Worm (Caenorhabditis elegans): ENCODE results near the gene acp-4.

Gene acp-4

DNA sequence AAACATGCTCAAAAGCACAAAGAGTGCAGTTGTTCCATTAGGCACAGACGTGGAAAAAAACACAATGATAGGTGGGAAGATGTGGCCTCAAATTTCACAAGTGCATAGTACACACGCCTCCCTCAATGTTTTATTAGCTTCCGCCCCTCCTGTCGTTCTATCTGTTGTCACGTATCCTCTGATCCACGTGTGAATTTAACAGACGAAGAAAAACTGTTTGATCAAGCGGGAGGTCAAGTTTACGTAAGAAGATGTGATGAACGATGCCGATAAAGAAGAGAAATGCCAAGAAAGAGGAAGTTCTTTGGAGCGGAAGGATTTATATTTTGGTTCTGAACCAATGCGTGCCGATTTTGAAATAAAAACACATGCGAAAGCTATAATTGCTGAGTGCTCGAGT lies 15.8 kb upstream of the acp-4 start:
- no peak for TF ChIP-seq nhr-80 (tag; optimal IDR thresholded peaks at IDR 0.05)
- no peak for TF ChIP-seq unc-130 (GFP tag; optimal IDR thresholded peaks at IDR 0.05)
- no peak for TF ChIP-seq F10E7.11 (tag; optimal IDR thresholded peaks at IDR 0.05)

DNA sequence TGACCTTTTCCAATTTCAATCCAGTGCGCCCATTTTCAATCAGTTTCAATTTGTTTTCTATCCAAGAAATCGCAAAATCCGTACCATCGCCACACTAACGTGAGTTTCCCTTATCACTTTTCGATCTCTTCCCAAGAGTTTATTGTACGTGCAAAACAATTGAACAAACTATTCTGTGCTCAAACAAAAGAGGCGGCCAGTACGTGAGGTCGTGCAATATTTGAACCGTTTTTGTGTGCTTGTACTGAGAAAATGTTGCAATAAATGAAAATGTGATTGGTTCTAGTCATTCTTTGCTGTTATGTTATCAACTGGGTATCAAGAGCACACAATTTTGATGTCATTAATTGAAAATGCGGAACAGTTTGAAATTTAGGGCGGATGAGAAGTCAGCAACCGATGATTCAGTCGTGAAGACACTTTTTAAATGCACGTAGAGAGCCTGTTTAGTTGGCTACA lies 14.8 kb upstream of the acp-4 start, which contains the start of gene F22B5.4:
Gene F22B5.4 (plus strand): TSS at position 51 of the 459 bp plus-strand sequence.
- TF ChIP-seq ceh-91 (GFP tag; IDR thresholded peaks at IDR 0.05) (no peak), lsy-27 (tag; optimal IDR thresholded peaks at IDR 0.05; ENCODE audit: borderline replicate concordance, insufficient read depth) (no peak), ztf-22 (GFP tag; optimal IDR thresholded peaks at IDR 0.05) (no peak), B0019.2 (GFP tag; conservative IDR thresholded peaks at IDR 0.05) (no peak), ztf-26 (tag; optimal IDR thresholded peaks at IDR 0.05) (no peak), D2030.7 (GFP tag; IDR thresholded peaks at IDR 0.05) (no peak), F57A8.1 (GFP tag; optimal IDR thresholded peaks at IDR 0.05) (no peak), ceh-40 (GFP tag; IDR thresholded peaks at IDR 0.05) (no peak), aptf-3 (GFP tag; IDR thresholded peaks at IDR 0.05) (no peak), zim-3 (tag; optimal IDR thresholded peaks at IDR 0.05) (no peak), bed-2 (GFP tag; IDR thresholded peaks at IDR 0.05) (no peak), C06A6.2 (GFP tag; conservative IDR thresholded peaks at IDR 0.05) (no peak), nhr-80 (tag; optimal IDR thresholded peaks at IDR 0.05) (no peak), hmg-20 (GFP tag; IDR thresholded peaks at IDR 0.05) (no peak), fkh-3 (tag; optimal IDR thresholded peaks at IDR 0.05) (no peak), C17E4.6 (GFP tag; IDR thresholded peaks at IDR 0.05) (no peak), unc-130 (GFP tag; optimal IDR thresholded peaks at IDR 0.05) (no peak), madf-8 (GFP tag; conservative IDR thresholded peaks at IDR 0.05) (no peak), egl-18 (GFP tag; IDR thresholded peaks at IDR 0.05) (no peak)

DNA sequence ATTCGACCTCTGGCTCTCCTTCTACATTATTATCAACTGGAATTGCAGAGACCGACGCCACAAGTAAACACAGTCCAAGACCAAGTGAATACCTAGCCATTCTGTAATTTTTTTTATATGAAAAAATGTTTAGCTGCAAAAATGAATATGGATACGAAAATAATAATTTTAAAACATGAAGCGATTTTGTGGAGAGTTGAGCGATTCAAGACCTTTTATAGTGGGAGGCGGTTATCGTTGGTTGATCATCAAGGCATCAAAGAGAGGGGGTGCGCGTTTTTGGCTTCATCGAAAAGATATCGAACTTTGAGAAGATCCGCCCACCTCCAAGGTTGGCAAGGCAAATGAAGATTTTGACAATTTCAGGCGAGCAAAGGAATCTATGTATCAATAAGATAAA lies 11.8 kb upstream of the acp-4 start, which contains the start of gene cut-3:
Gene cut-3 (minus strand): TSS at position 101 of the 400 bp plus-strand sequence.
- no peak for TF ChIP-seq mcd-1 (GFP tag; IDR thresholded peaks at IDR 0.05)

DNA sequence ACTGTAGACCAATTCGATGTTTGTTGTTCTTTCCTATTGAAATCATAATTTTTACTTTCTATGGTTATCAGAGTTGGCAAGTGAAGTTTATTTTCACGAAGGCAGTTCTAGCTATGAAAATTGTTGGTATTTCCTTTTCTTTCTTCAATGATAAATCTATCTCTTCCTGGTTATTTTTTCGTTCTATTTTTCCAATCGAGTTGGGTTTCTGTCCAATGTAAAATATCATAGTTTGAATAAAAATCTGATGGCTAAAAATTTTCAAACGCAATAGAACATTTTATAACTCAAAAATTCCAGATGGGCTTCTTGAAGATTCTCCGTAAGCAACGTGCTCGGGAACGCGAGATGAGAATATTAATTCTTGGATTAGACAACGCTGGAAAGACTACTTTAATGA lies 9.1 kb upstream of the acp-4 start, which contains the start of gene evl-20:
Gene evl-20 (plus strand): TSS at position 301 of the 400 bp plus-strand sequence.
- TF ChIP-seq egl-44 (GFP tag; IDR thresholded peaks at IDR 0.05), result no peak
- TF ChIP-seq nhr-179 (tag; optimal IDR thresholded peaks at IDR 0.05), result no peak
- TF ChIP-seq Y56A3A.18 (GFP tag; IDR thresholded peaks at IDR 0.05), result 0 out of 2 replicates have a peak, but pooled peaks have one; percentile 41

DNA sequence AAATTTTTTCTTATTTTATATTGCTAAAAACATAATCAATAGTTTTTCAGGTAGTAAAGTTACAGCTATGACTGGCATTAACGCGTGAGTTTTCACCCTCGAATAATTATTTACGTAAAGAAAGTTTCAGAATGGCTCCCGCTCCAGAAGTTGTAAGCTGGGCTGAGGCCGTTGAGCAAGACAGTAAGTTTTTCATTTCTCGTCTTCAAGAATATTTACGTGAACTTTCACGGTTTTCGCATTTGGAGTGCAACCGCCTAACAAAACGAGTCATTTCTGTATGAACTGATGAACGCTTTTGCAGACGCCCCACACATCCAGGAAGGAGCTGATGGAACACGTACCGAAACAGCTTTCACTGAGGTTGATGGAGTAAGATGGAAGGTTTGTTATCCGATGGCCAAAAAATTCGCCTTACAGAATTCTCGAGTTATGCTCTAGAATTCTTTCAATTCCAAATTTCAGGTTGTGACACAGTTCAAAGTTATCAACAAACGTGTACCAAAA lies 7.9 kb upstream of the acp-4 start, which contains the start of gene eif-3.G:
Gene eif-3.G (plus strand): TSS at position 51 of the 507 bp plus-strand sequence.
- TF ChIP-seq D2030.7 (GFP tag; IDR thresholded peaks at IDR 0.05), result peak; percentile 34; the same call in 1 of the 2 replicates
- peak; percentile 50 for TF ChIP-seq madf-6 (GFP tag; IDR thresholded peaks at IDR 0.05)
- no peak for TF ChIP-seq ceh-40 (GFP tag; IDR thresholded peaks at IDR 0.05)
- TF ChIP-seq lin-26 (GFP tag; IDR thresholded peaks at IDR 0.05), result 0 out of 2 replicates have a peak, but pooled peaks have one; percentile 22
- TF ChIP-seq egrh-3 (GFP tag; IDR thresholded peaks at IDR 0.05), result no peak
- TF ChIP-seq hmg-1.2 (GFP tag; IDR thresholded peaks at IDR 0.05), result no peak
- TF ChIP-seq hsf-1 (GFP tag; IDR thresholded peaks at IDR 0.05), result 0 out of 2 replicates have a peak, but pooled peaks have one; percentile 39
- TF ChIP-seq lin-54 (GFP tag; optimal IDR thresholded peaks at IDR 0.05), result peak; percentile 17
- TF ChIP-seq lin-35 (GFP tag; optimal IDR thresholded peaks at IDR 0.05), result no peak
- TF ChIP-seq Y53G8AR.9 (GFP tag; conservative IDR thresholded peaks at IDR 0.05), result peak; percentile 51
- TF ChIP-seq nhr-27 (tag; optimal IDR thresholded peaks at IDR 0.05), result no peak
